Fruit fly (Drosophila melanogaster): ENCODE data around the gene ND-24.

- no peak for TF ChIP-seq ttk (optimal IDR thresholded peaks at IDR 0.05)
- no peak for TF ChIP-seq Sin3A (optimal IDR thresholded peaks at IDR 0.05)
These were observed 25.8 kb downstream of the ND-24 start for dm6 chrX:17657716-17658115.

All from Kc167 (cell line).